Fruit fly (Drosophila melanogaster): ENCODE data around the gene Cipc.

Cipc gene

DNA sequence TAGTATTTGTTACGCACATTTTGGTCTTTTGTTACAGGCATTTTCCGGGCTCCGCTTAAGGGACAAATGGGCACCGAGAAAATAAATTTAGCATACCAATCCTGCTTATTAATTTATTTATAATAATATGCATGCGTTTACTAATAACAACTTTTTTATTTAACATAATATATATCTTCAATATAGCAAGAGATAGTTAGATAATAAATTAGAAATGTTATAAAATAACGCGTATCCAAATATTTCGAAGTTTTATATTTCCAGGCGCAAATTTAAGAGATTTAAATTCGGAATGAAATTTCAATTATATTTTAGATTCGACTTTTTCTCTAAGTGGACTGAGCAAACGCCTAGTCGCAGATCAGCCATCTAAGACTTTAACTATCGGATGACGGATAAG, 16.2 kb downstream of the Cipc start:
- TF ChIP-seq Dfd (GFP tag; optimal IDR thresholded peaks at IDR 0.05), result no peak
- no peak for TF ChIP-seq Mio (GFP tag; optimal IDR thresholded peaks at IDR 0.05)
- TF ChIP-seq Hnf4 (GFP tag; optimal IDR thresholded peaks at IDR 0.05), result no peak
- TF ChIP-seq CG9705 (GFP tag; optimal IDR thresholded peaks at IDR 0.05), result no peak
- no peak for TF ChIP-seq ey (GFP tag; optimal IDR thresholded peaks at IDR 0.05)
- no peak for TF ChIP-seq fru (GFP tag; optimal IDR thresholded peaks at IDR 0.05)
- no peak for TF ChIP-seq Vsx2 (GFP tag; optimal IDR thresholded peaks at IDR 0.05; ENCODE audit: partially characterized antibody)
- no peak for TF ChIP-seq sv (GFP tag; optimal IDR thresholded peaks at IDR 0.05)
- no peak for TF ChIP-seq usp (GFP tag; optimal IDR thresholded peaks at IDR 0.05)
- TF ChIP-seq pan (optimal IDR thresholded peaks at IDR 0.05), result no peak
- TF ChIP-seq N (GFP tag; optimal IDR thresholded peaks at IDR 0.05), result no peak

- TF ChIP-seq tai (GFP tag; optimal IDR thresholded peaks at IDR 0.05) (no peak), Hnf4 (GFP tag; optimal IDR thresholded peaks at IDR 0.05) (no peak), GATAd (GFP tag; optimal IDR thresholded peaks at IDR 0.05) (no peak), OdsH (GFP tag; optimal IDR thresholded peaks at IDR 0.05) (no peak), Jra (GFP tag; optimal IDR thresholded peaks at IDR 0.05) (no peak), sv (GFP tag; optimal IDR thresholded peaks at IDR 0.05) (no peak), fru (GFP tag; optimal IDR thresholded peaks at IDR 0.05) (no peak), Hr78 (GFP tag; optimal IDR thresholded peaks at IDR 0.05) (no peak), jim (GFP tag; optimal IDR thresholded peaks at IDR 0.05) (no peak), N (GFP tag; optimal IDR thresholded peaks at IDR 0.05) (no peak), brk (GFP tag; optimal IDR thresholded peaks at IDR 0.05) (no peak), Abd-B (GFP tag; optimal IDR thresholded peaks at IDR 0.05) (no peak), Rel (GFP tag; optimal IDR thresholded peaks at IDR 0.05) (no peak), Rel (tag; optimal IDR thresholded peaks at IDR 0.05) (no peak), CG32264 (GFP tag; optimal IDR thresholded peaks at IDR 0.05) (no peak), HLH106 (tag; optimal IDR thresholded peaks at IDR 0.05) (no peak), usp (GFP tag; optimal IDR thresholded peaks at IDR 0.05) (no peak), psq (GFP tag; optimal IDR thresholded peaks at IDR 0.05) (no peak), Myc (optimal IDR thresholded peaks at IDR 0.05) (no peak), lola (GFP tag; optimal IDR thresholded peaks at IDR 0.05) (no peak)
Measured at dm6 chr3R:26124576-26125283, 18.1 kb downstream of the Cipc start.

- no peak for TF ChIP-seq woc (GFP tag; optimal IDR thresholded peaks at IDR 0.05)
- no peak for TF ChIP-seq Rel (GFP tag; optimal IDR thresholded peaks at IDR 0.05)
- TF ChIP-seq Rel (tag; optimal IDR thresholded peaks at IDR 0.05), result peak; percentile 73
Measured at dm6 chr3R:26125838-26126709, 19.4 kb downstream of the Cipc start, which contains the start of gene CG14556. Gene CG14556 (plus strand): TSS chr3R:26126659.

- TF ChIP-seq lola (GFP tag; optimal IDR thresholded peaks at IDR 0.05) (no peak), HLH106 (tag; optimal IDR thresholded peaks at IDR 0.05) (no peak)
Measured at dm6 chr3R:26128442-26129003, 21.9 kb downstream of the Cipc start.

DNA sequence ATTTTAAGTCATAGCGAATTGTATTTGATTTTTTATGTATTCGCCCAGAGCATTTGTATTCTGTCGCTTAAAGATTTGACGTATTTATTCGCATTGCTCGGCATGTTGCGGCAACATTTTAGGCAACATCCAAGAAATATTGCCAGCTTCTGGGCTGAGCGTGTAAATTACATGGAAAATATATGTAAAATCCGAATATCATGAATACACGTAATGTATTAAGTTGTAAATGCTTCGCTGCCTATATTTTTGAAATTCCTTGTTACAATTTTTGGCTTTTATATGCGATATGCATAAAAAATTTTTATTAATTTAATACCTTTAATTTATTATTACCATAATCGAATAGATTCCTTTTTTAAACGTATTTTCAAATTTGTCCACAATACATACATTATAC, 23.0 kb downstream of the Cipc start:
- TF ChIP-seq dsf (GFP tag; optimal IDR thresholded peaks at IDR 0.05; ENCODE audit: borderline replicate concordance) (no peak), Myc (optimal IDR thresholded peaks at IDR 0.05) (peak; percentile 38), fru (GFP tag; optimal IDR thresholded peaks at IDR 0.05) (no peak), Hr83 (GFP tag; optimal IDR thresholded peaks at IDR 0.05; ENCODE audit: poor library complexity, severe bottlenecking) (no peak)

DNA sequence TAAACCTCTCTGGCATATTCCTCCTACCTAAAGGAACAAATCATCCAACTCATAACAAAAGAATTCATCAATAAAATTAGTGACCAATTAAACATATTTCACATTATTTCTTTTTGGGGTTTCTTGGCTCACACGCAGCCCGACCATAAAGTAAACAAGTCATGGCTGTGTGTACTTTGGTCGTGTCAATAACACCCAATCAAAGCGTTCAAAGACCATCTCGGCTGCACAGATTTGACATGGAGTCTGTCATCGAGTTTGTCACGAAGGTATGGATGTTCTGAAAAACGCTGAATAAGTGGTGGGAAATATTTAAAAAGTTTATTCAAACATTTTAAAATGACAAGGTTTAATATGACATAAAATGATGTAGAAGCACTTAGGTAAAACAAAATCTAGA, 23.9 kb downstream of the Cipc start:
- peak; percentile 7 for TF ChIP-seq ey (GFP tag; optimal IDR thresholded peaks at IDR 0.05)
- peak; percentile 15 for TF ChIP-seq HLH106 (tag; optimal IDR thresholded peaks at IDR 0.05)
- no peak for TF ChIP-seq jim (GFP tag; optimal IDR thresholded peaks at IDR 0.05)
- TF ChIP-seq Hnf4 (GFP tag; optimal IDR thresholded peaks at IDR 0.05), result peak; percentile 45

Measured in whole organism, wandering third instar larva.